Worm (Caenorhabditis elegans) whole organism, L4 larva: ENCODE data around the gene srh-159.

Experiments
- F10B5.3 ChIP-seq: sonication (generic microtip); optimal IDR thresholded peaks from 2 replicates; lab custom pipeline; 2016; ENCODE audit warnings: mild to moderate bottlenecking, missing genetic modification characterization, missing compliant biosample characterization
- F37D6.2 ChIP-seq: sonication (generic microtip); optimal IDR thresholded peaks from 2 replicates; lab custom pipeline; 2016; ENCODE audit warnings: mild to moderate bottlenecking, missing genetic modification characterization, missing compliant biosample characterization
- F49E8.2 ChIP-seq: sonication (generic microtip); optimal IDR thresholded peaks from 2 replicates; lab custom pipeline; 2016; ENCODE audit warnings: missing compliant biosample characterization, mild to moderate bottlenecking, missing genetic modification characterization, borderline replicate concordance
- Y105C5A.15 ChIP-seq: fragments of 200-800 bp; sonication (Bioruptor generic); IDR thresholded peaks from 2 replicates; pipeline ENCODE4 v1.3.6; 2022; ENCODE audit warnings: missing genetic modification characterization, missing compliant biosample characterization
- Y75B8A.6 ChIP-seq: fragments of 200-800 bp; sonication (Bioruptor generic); IDR thresholded peaks from 2 replicates; pipeline ENCODE4 v1.3.6; 2022; ENCODE audit warnings: missing genetic modification reagents, missing genetic modification characterization, missing compliant biosample characterization
- attf-4 ChIP-seq: sonication (generic microtip); optimal IDR thresholded peaks from 3 replicates; lab custom pipeline; 2017; ENCODE audit warnings: missing biosample characterization, missing genetic modification characterization
- ceh-20 ChIP-seq: fragments of 200-800 bp; sonication (Bioruptor generic); IDR thresholded peaks from 2 replicates; pipeline ENCODE4 v1.3.6; 2022; ENCODE audit warnings: missing genetic modification reagents, missing genetic modification characterization, missing compliant biosample characterization
- ceh-62 ChIP-seq: sonication (generic microtip); optimal IDR thresholded peaks from 2 replicates; lab custom pipeline; 2017; ENCODE audit warnings: missing biosample characterization, missing genetic modification characterization
- ceh-82 ChIP-seq: sonication (generic microtip); optimal IDR thresholded peaks from 2 replicates; lab custom pipeline; 2017; ENCODE audit warnings: missing biosample characterization, missing genetic modification characterization
- cey-2 ChIP-seq: sonication (generic microtip); optimal IDR thresholded peaks from 3 replicates; lab custom pipeline; 2017; ENCODE audit warnings: missing genetic modification characterization, mild to moderate bottlenecking, missing compliant biosample characterization, antibody characterized with exemption, borderline replicate concordance; ENCODE audit not compliant: insufficient read depth
- daf-12 ChIP-seq: fragments of 150-350 bp; optimal IDR thresholded peaks from 2 replicates; lab custom pipeline; 2014; ENCODE audit warnings: missing biosample characterization, missing genetic modification reagents, missing genetic modification characterization
- daf-8 ChIP-seq: fragments of 200-800 bp; sonication (Bioruptor generic); IDR thresholded peaks from 2 replicates; pipeline ENCODE4 v1.3.6; 2022; ENCODE audit warnings: missing genetic modification characterization, missing compliant biosample characterization
- fos-1 ChIP-seq: fragments of 150-350 bp; optimal IDR thresholded peaks from 2 replicates; lab custom pipeline; 2014; ENCODE audit warnings: missing biosample characterization, missing genetic modification characterization
- hif-1 ChIP-seq, 2 experiments: sonication (generic microtip); optimal IDR thresholded peaks; 2 replicates each; lab custom pipeline; 2016 to 2017; ENCODE audit warnings: missing compliant biosample characterization in 2 of 2, missing genetic modification characterization in 2 of 2, missing genetic modification reagents in 2 of 2, missing genotype in 2 of 2, mild to moderate bottlenecking in 1 of 2
- hlh-30 ChIP-seq: sonication (generic microtip); optimal IDR thresholded peaks from 2 replicates; lab custom pipeline; 2017; ENCODE audit warnings: antibody characterized with exemption, mild to moderate bottlenecking, missing genetic modification characterization, missing compliant biosample characterization; ENCODE audit not compliant: insufficient read depth
- lin-15B ChIP-seq: fragments of 150-350 bp; sonication (generic microtip); optimal IDR thresholded peaks from 3 replicates; lab custom pipeline; 2014; ENCODE audit warnings: missing biosample characterization, missing genetic modification characterization
- lir-3 ChIP-seq: sonication (generic microtip); optimal IDR thresholded peaks from 2 replicates; lab custom pipeline; 2016; ENCODE audit warnings: mild to moderate bottlenecking, missing genetic modification characterization, missing compliant biosample characterization
- madf-5 ChIP-seq, 2 experiments: fragments of 200-800 bp; sonication (Bioruptor generic); IDR thresholded peaks; 2 replicates each; pipeline ENCODE4 v1.3.6; 2022; ENCODE audit warnings: missing compliant biosample characterization in 2 of 2, missing genetic modification characterization in 2 of 2
- mes-2 ChIP-seq: sonication (generic microtip); optimal IDR thresholded peaks from 2 replicates; lab custom pipeline; 2016; ENCODE audit warnings: missing genotype, mild to moderate bottlenecking, missing genetic modification characterization, missing compliant biosample characterization; ENCODE audit not compliant: poor library complexity, severe bottlenecking
- mxl-2 ChIP-seq: fragments of 200-800 bp; sonication (Bioruptor generic); conservative IDR thresholded peaks from 2 replicates; pipeline ENCODE4 v1.3.6; 2022; ENCODE audit warnings: missing genetic modification reagents, missing genetic modification characterization, missing compliant biosample characterization
- mxl-3 ChIP-seq: fragments of 200-800 bp; sonication (Bioruptor generic); optimal IDR thresholded peaks from 2 replicates; lab custom pipeline; 2018; ENCODE audit warnings: mild to moderate bottlenecking, missing genetic modification characterization, missing compliant biosample characterization
- nhr-237 ChIP-seq: sonication (generic microtip); optimal IDR thresholded peaks from 2 replicates; lab custom pipeline; 2017; ENCODE audit warnings: missing biosample characterization, missing genetic modification characterization
- nhr-25 ChIP-seq: sonication (generic microtip); optimal IDR thresholded peaks from 2 replicates; lab custom pipeline; 2017; ENCODE audit warnings: missing genetic modification characterization, mild to moderate bottlenecking, missing compliant biosample characterization, antibody characterized with exemption, moderate library complexity, borderline replicate concordance; ENCODE audit not compliant: insufficient read depth
- nhr-28 ChIP-seq: fragments of 150-350 bp; optimal IDR thresholded peaks from 2 replicates; lab custom pipeline; 2014; ENCODE audit warnings: missing biosample characterization, missing genetic modification characterization
- nhr-6 ChIP-seq: fragments of 150-350 bp; optimal IDR thresholded peaks from 2 replicates; lab custom pipeline; 2014; ENCODE audit warnings: missing biosample characterization, missing genetic modification characterization
- nhr-76 ChIP-seq: fragments of 150-350 bp; optimal IDR thresholded peaks from 2 replicates; lab custom pipeline; 2014; ENCODE audit warnings: missing biosample characterization, missing genetic modification characterization
- pqm-1 ChIP-seq: sonication (generic microtip); optimal IDR thresholded peaks from 2 replicates; lab custom pipeline; 2017; ENCODE audit warnings: missing biosample characterization, missing genetic modification characterization
- set-16 ChIP-seq: fragments of 200-800 bp; sonication (Bioruptor generic); IDR thresholded peaks from 2 replicates; pipeline ENCODE4 v1.3.6; 2022; ENCODE audit warnings: missing genetic modification reagents, missing genetic modification characterization, missing compliant biosample characterization
- snpc-1.2 ChIP-seq: fragments of 200-800 bp; sonication (Bioruptor generic); IDR thresholded peaks from 2 replicates; pipeline ENCODE4 v1.3.6; 2022; ENCODE audit warnings: missing genetic modification reagents, missing genetic modification characterization, missing compliant biosample characterization
- spr-1 ChIP-seq: sonication (generic microtip); optimal IDR thresholded peaks from 2 replicates; lab custom pipeline; 2016; ENCODE audit warnings: mild to moderate bottlenecking, missing genetic modification characterization, missing compliant biosample characterization
- tag-97 ChIP-seq: fragments of 200-800 bp; sonication (Bioruptor generic); IDR thresholded peaks from 2 replicates; pipeline ENCODE4 v1.3.6; 2022; ENCODE audit warnings: missing genetic modification characterization, missing compliant biosample characterization
- tra-1 ChIP-seq: fragments of 200-800 bp; sonication (Bioruptor generic); IDR thresholded peaks from 2 replicates; pipeline ENCODE4 v1.3.6; 2022; ENCODE audit warnings: missing genetic modification reagents, missing genetic modification characterization, missing compliant biosample characterization
- unc-130 ChIP-seq: sonication (generic microtip); optimal IDR thresholded peaks from 2 replicates; lab custom pipeline; 2016; ENCODE audit warnings: missing genetic modification reagents, missing genetic modification characterization, missing compliant biosample characterization
- unc-62 ChIP-seq, 3 experiments: fragments of 150-350 bp in 1 of 3; sonication (generic microtip); optimal IDR thresholded peaks in 2 of 3; peaks in 1 of 3; 1 replicate in 1 of 3; 2 replicates in 2 of 3; lab custom pipeline; 2014 to 2017; ENCODE audit warnings: missing biosample characterization in 3 of 3, missing genetic modification characterization in 3 of 3, missing genetic modification reagents in 3 of 3, missing genotype in 1 of 3
- vab-7 ChIP-seq: fragments of 200-800 bp; sonication (Bioruptor generic); IDR thresholded peaks from 2 replicates; pipeline ENCODE4 v1.3.6; 2022; ENCODE audit warnings: missing genetic modification reagents, missing genetic modification characterization, missing compliant biosample characterization
- ztf-11 ChIP-seq: fragments of 150-350 bp; optimal IDR thresholded peaks from 2 replicates; lab custom pipeline; 2014; ENCODE audit warnings: missing biosample characterization, missing genetic modification characterization

Gene srh-159

DNA sequence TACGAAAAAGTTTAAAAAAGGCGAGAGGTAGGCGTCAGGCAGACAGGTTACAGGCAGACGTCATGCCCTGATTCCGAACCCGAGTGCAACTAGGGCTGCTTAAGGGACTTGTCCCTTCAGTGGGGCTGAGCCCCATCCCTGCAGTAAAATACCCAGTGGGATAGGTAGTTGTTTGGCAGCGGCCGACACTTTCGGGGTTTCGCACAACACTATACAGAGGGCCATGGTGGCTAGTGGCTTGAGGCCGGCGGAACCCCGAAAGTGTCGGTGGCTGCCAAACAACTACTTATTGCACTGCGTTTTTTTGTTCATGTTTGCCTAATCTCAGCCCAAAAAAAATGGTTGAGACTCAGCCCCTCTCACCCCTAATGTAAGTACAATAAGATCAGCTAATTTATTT is 33.5 kb downstream of the srh-159 start:
- TF ChIP-seq spr-1 (no peak), nhr-6 (no peak), nhr-76 (tag; lab: Kevin White, UChicago) (no peak), madf-5 (GFP tag; IDR thresholded peaks at IDR 0.05; lab: Robert Waterston, UW) (0 out of 4 replicates have a peak, but pooled peaks of 1 of the 2 experiments have one; percentile 12)

DNA sequence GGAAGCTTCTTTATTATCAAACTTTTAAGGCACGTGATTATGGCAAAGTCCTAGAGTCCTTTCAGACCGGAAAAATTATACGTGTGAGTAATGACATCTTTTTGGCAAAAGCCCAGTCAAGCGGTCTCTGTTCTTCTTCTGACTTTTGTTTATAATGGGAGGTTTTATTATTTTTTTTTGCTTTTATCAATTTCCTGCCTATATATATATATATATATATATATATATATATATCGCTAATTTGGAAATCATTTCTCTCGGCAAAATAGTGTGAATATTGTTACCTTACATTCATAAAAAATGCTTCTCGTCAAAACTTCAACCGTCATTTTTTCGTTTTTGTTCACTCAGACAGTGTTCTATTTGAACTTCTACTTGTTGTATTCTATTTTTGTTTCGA is 35.5 kb downstream of the srh-159 start, which contains the start of gene srbc-62:
srbc-62 (plus strand) TSS at position 301 of the 400 bp plus-strand sequence.
- TF ChIP-seq F49E8.2 (tag; lab: Kevin White, UChicago): no peak
- TF ChIP-seq nhr-28: no peak
- no peak for TF ChIP-seq lir-3 (tag; lab: Kevin White, UChicago)
- TF ChIP-seq mxl-3: no peak
- no peak for TF ChIP-seq spr-1
- TF ChIP-seq ztf-11 (tag; lab: Kevin White, UChicago): no peak
- no peak for TF ChIP-seq daf-8
- no peak for TF ChIP-seq vab-7 (GFP tag; lab: Robert Waterston, UW)
- no peak for TF ChIP-seq F10B5.3
- no peak for TF ChIP-seq ceh-20 (GFP tag; lab: Robert Waterston, UW)
- TF ChIP-seq unc-130 (GFP tag; lab: Kevin White, UChicago): no peak
- TF ChIP-seq tra-1: no peak
- TF ChIP-seq tag-97 (GFP tag; lab: Robert Waterston, UW): no peak
- TF ChIP-seq nhr-237 (tag; lab: Kevin White, UChicago): no peak
- no peak for TF ChIP-seq hlh-30
- TF ChIP-seq hif-1 (tag; optimal IDR thresholded peaks at IDR 0.05; lab: Kevin White, UChicago): no peak
- TF ChIP-seq fos-1 (tag; lab: Kevin White, UChicago): no peak
- TF ChIP-seq pqm-1 (tag; lab: Kevin White, UChicago): no peak

DNA sequence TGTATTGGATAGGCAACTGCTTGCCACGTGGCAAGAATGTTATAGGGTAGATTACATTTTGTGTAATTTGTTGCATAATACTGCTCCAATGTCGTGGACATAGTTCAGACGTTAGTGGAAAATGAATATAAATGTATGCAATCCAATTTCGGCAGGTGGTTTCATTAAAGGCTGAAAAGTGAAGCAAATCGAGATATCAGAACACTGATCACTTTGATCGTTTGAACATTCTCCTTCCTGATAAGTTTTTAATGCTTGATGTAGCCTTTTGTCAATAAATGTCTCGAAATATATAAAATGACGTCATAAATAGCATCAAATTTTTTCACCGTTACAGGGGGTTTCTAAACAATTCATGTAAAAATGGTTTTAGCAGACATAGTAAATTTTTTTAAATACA is 38.2 kb downstream of the srh-159 start, which contains the start of gene srh-109:
srh-109 (minus strand) TSS at position 101 of the 400 bp plus-strand sequence.
- TF ChIP-seq daf-12 (tag; lab: Kevin White, UChicago) (no peak), attf-4 (no peak)

DNA sequence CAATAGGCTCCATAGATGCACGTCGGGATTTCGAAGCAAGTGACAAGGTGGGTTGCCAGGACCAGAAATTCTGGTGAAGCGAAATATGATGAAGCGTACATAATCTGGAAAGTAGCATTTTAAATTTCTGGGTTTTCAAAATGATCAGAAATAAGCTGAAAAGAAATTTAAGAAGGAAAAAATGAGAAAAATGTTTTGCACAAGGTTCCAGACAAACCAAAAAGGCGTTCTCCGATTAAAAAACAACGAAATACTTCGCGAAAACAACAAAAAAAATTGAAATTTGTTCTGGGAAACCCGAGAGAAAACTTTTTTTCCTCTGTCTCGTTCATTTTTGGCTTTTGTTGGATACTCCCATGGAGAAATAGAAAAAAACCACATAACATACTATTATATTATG is 41.2 kb downstream of the srh-159 start, which contains the start of gene srh-252:
srh-252 (minus strand) TSS at position 101 of the 400 bp plus-strand sequence.
- TF ChIP-seq ceh-82 (tag; lab: Kevin White, UChicago) (no peak), Y75B8A.6 (GFP tag; lab: Robert Waterston, UW) (no peak), F37D6.2 (no peak), mes-2 (no peak), snpc-1.2 (no peak), ceh-62 (no peak), Y105C5A.15 (GFP tag; lab: Robert Waterston, UW) (no peak), set-16 (no peak), hlh-30 (no peak), fos-1 (tag; lab: Kevin White, UChicago) (no peak), lir-3 (tag; lab: Kevin White, UChicago) (no peak), lin-15B (tag; lab: Kevin White, UChicago) (no peak), nhr-25 (tag; lab: Kevin White, UChicago) (no peak), mxl-2 (GFP tag; lab: Robert Waterston, UW) (no peak), cey-2 (tag; lab: Kevin White, UChicago) (no peak), mxl-3 (no peak)

DNA sequence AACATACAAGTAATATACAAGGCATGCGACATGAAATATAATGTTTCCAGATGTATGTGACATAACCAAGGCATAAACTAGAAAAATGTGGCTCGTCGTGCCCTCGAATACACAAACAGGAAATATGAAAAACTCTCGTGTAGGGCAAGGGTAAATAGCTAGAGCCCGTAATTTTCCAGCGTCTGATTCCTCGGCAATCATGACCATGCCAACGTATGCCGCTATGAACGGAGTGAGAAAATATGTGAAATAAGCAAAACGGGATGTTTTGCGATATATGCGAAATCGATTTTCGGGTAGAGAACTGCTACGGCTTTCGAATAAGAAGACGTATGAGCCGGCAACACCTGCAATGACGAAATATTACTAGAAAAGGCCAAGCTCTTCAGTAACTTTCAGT is 43.2 kb downstream of the srh-159 start, which contains the start of gene scl-25:
scl-25 (plus strand) TSS at position 301 of the 400 bp plus-strand sequence.
- no peak for TF ChIP-seq ceh-82 (tag; lab: Kevin White, UChicago)
- peak in 1 of 2 experiments; percentile 47 for TF ChIP-seq unc-62 (GFP tag; optimal IDR thresholded peaks at IDR 0.05 in 1 of 2; lab: Kevin White, UChicago)
- TF ChIP-seq unc-62 (tag; optimal IDR thresholded peaks at IDR 0.05; lab: Kevin White, UChicago): no peak
- TF ChIP-seq, all 104 proteins: peak for 1
